Worm (Caenorhabditis elegans): ENCODE results near the gene glb-29.

DNA sequence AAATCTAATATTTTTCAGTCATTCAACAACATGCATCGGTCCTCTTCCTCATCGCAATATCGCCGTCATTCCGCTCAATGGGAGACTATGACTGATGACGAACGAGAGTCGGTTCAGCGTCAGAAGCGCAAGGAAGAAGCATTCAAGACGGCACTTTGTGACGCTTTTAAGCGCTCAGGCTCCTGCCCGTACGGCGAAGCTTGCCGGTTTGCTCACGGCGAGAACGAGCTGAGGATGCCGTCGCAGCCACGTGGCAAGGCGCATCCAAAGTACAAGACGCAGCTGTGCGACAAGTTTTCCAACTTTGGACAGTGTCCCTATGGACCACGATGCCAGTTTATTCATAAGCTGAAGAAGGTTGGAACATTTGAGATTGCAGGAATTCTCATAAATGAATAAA, 39.8 kb upstream of the glb-29 start:
- TF ChIP-seq ces-1 (GFP tag; optimal IDR thresholded peaks at IDR 0.05) (no peak), nhr-6 (tag; optimal IDR thresholded peaks at IDR 0.05) (no peak), fos-1 (tag; optimal IDR thresholded peaks at IDR 0.05) (no peak), pqm-1 (tag; optimal IDR thresholded peaks at IDR 0.05) (no peak), F44E2.7 (GFP tag; IDR thresholded peaks at IDR 0.05) (no peak), skn-1 (tag; optimal IDR thresholded peaks at IDR 0.05) (no peak), fkh-10 (GFP tag; optimal IDR thresholded peaks at IDR 0.05) (no peak), ztf-11 (tag; optimal IDR thresholded peaks at IDR 0.05) (no peak), F10B5.3 (tag; optimal IDR thresholded peaks at IDR 0.05) (no peak), nhr-41 (GFP tag; IDR thresholded peaks at IDR 0.05) (no peak)

Data from whole organism, L4 larva.